Worm (Caenorhabditis elegans) whole organism, dauer: Measurements from ENCODE around the gene nhr-238.

Experiments
- unc-62 ChIP-seq: sonication (generic microtip); optimal IDR thresholded peaks from 2 replicates; lab custom pipeline; 2017; ENCODE audit warnings: missing biosample characterization, missing genetic modification reagents, missing genetic modification characterization

nhr-238 gene

DNA sequence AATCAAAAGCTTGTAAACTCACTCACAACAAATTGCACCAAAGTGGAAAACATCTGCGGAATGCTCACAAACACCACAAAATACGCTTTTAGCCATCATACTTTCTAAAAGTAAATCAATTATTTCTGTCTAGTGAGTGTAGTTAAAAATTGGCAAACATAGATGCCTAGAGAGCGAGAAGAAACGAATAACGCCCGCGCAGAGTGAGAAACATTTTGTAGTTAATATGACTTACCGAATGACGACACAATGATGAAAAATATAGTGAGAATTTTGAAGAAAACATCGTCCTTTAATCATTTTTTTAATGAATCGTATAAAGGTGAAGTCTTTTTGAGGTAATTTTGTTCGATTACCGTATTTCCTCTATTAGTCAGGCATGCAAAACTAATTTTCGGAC lies at the start of gene nhr-238:
nhr-238 (minus strand) TSS at position 104 of the 400 bp plus-strand sequence.
- no peak for TF ChIP-seq unc-62 (GFP tag; lab: Kevin White, UChicago)

DNA sequence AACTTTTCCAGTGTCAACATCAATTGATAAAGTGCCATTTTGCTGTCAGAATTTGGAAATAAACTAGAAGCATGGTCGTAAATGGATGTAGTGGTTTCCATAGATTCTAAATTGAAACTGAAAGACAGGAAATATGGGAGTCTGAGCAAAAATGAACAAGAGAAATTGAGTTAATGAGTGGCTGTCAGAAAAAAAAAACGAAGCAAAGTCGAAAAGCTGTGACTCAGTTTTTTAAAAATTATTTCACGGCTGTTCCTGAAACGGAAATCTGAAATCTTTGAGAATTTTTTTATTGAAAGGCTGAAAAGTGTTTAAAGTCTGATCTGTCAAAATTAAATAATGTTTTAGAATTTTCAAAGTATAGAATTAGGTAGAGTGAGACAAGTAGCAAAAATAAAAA lies 49.0 kb upstream of the nhr-238 start, which contains the start of gene srw-98:
srw-98 (minus strand) TSS at position 101 of the 400 bp plus-strand sequence.
- TF ChIP-seq unc-62 (GFP tag; lab: Kevin White, UChicago) = no peak

DNA sequence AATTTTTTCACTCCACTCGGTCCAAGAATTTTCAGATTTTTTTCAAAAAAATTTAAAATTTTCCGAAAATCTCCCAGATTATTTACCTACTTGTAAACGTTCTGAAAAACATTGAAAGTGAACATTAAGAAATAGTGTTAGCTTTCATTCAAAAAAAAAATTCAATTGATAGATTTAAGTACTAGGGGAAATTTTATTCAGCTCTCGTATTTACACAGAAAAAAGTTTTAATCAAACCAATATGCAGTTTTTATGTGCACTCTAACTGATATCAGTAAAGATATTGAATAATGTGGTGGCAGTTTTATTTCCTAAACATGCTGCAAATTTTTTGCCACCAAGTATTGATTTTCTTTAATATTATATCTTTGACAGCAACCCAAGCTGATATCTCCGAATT lies 39.0 kb upstream of the nhr-238 start, which contains the start of gene irld-42:
irld-42 (plus strand) TSS at position 301 of the 400 bp plus-strand sequence.
- TF ChIP-seq unc-62 (GFP tag; lab: Kevin White, UChicago) = no peak

DNA sequence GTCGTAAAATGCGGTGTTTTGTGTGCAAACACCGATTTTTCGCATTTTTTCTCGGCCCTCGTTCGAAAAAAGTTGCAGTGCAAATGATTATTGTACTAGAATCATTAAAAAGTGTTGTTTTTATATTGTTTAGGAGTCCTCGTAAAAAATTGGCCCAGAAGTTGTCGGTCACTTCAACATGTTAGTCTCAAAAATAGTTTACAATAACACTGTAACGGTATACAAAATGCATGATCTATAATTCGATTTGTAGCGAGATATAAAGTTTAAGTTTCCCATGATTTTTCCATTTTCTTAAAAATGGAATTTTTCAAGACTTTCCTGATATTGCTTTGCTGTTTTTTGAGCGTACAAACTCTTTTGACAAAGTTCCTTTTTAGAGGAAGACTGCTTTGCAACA lies 37.7 kb upstream of the nhr-238 start, which contains the start of gene K04F1.8:
K04F1.8 (plus strand) TSS at position 301 of the 400 bp plus-strand sequence.
- no peak for TF ChIP-seq unc-62 (GFP tag; lab: Kevin White, UChicago)

DNA sequence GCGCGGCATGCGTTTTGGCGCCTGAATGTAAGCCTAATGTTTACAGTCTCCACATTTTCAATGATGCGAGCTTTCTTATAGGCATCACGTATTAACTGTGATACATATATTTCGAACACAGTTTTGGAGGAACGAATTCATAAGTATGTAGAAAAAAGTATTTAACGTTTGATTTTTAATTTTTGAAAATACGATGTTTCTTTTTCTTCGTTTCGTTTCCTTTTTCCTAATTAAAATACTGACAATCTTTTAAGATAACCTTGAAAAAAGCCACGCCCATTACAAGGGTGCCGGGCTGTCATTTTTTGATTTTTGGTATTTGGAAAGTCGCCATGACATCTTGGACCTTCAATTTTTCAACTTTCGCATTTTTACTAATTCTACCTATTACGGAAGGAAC lies 35.7 kb upstream of the nhr-238 start, which contains the start of gene K04F1.9:
K04F1.9 (plus strand) TSS at position 301 of the 400 bp plus-strand sequence.
- no peak for TF ChIP-seq unc-62 (GFP tag; lab: Kevin White, UChicago)

DNA sequence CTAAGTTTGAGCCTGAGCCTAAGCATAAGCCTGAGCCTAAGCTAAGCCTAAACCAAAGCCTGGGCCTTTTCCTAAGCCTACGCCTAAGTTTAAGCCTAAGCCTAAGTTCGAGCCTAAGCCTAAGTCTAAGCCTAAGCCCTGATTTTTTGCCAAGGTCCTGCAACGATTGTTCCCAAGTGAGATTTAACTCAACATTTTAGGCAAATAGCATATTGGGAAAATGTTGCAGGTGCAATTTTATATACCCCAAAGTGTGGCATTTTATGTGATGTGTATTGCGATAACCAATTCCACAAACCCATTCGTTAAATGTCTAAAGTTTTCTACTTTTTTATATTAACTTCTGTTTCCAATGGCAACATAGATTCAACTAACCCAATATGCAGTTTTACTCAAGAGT lies 33.0 kb upstream of the nhr-238 start, which contains the start of gene irld-40:
irld-40 (plus strand) TSS at position 301 of the 400 bp plus-strand sequence.
- no peak for TF ChIP-seq unc-62 (GFP tag; lab: Kevin White, UChicago)

DNA sequence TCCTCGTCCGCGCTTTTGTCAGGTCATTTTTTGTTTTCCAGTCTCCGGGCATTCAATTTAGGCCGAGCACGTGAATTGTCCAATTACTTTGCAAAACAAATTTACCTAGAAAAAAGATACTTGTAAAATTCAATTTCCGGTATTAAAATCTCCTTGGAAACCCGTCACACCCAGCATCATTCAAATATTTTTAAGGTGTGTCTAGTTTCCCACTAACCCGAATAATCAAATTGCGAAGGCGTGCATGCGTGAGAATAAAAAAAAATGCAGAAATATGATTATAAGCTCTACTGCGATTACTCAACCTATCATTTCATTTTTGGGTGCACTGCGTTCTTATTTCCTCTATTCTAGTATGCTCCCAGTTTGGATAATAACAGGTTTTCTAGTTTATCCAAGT lies 25.6 kb upstream of the nhr-238 start, which contains the start of gene irld-11:
irld-11 (plus strand) TSS at position 301 of the 400 bp plus-strand sequence.
- TF ChIP-seq unc-62 (GFP tag; lab: Kevin White, UChicago) = no peak

DNA sequence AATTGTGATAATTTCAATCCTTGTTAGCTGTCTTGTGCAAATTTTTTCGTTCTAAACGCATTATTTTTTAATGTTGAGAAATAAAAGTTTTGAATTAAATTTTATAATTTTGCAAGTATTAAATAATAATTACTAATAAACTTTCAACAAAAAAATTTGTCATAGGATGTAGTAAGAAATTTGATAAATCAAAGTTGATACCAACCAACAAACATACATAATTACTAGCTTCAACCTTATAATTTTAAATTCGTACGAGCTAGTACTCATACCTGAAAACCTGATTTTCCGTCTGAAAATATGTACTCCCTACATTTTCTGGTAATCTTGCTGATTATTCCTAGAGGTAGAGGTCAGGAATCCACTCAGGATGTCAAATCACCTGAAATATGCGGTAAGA lies 21.8 kb upstream of the nhr-238 start, which contains the start of gene irld-44:
irld-44 (plus strand) TSS at position 301 of the 400 bp plus-strand sequence.
- no peak for TF ChIP-seq unc-62 (GFP tag; lab: Kevin White, UChicago)

DNA sequence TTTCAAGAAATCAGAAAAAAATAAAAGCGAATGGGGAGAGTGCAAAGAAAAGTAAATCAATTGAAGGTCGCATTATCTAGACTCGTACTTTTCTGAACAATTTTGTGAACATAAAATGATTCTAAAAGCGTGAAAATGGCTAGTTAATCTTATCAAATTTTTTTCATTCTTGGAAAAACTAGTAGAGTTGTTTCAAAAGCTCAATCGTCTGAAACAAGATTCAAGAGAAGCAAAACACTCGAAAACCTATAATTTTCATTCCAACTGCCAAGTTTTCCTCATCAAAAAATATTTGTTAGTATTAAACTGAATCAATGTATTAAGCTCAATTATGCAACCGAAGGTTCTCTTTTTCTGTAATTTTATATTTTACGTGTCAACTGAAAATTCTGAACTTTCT lies 18.8 kb upstream of the nhr-238 start, which contains the start of gene irld-45:
irld-45 (plus strand) TSS at position 301 of the 400 bp plus-strand sequence.
- no peak for TF ChIP-seq unc-62 (GFP tag; lab: Kevin White, UChicago)

DNA sequence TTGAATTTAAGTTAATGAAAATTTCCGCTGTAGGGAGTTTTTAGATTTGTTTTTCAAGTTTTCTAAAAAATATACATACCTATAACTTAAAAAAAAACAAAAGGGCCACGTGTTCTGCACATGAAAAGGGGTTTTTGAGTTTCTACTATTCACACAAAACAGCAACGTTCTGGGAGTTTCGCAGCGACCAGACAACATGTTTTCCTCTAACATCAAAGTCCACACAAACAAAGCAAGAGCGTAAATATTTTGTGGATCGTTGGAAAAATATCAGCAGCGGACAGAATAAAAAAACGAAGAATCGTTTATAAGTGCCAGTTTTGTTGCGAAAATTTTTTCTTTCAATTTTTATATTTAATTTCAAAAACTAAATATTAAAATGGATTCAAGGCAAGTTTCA lies 14.7 kb upstream of the nhr-238 start, which contains the start of gene alh-2:
alh-2 (plus strand) TSS at position 284 of the 400 bp plus-strand sequence.
- no peak for TF ChIP-seq unc-62 (GFP tag; lab: Kevin White, UChicago)

DNA sequence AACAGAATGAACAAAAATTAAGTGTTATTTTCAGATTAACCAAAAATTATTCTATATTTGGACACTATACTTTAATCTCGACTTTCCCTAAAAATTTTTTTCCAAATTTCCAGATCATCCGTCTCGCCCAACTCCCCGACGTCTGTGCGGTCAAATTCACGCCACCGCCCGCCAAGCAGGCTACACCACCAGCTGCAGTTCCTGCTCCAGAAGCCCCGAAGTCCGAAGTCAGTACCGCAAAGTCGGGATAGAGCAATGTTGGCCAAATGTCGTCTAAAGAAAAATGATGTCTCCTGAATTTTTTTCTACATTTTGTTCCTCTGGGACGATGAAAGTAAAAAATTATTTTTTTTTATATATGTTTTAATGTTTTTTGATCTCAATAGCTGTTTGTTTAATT lies 13.5 kb upstream of the nhr-238 start:
- no peak for TF ChIP-seq unc-62 (GFP tag; lab: Kevin White, UChicago)

DNA sequence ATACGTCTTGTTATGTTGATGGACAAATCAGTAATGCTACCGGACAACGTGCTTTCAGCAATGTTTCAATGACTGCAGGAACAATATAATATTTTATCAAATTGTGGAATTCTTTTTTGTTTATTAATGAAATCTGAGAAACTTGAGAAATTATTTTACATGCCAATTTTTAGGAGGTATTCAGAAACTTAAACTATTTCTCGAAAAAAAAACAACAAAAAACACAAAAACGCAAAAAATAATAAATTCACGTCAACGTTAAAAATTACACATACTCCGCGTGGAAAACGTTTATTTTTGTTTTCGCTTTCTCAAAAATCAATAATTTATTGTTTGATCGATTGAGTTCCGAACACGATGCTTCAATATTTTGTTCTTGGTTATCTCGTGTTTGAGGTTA lies 13.0 kb upstream of the nhr-238 start, which contains the start of gene Y46H3D.1:
Y46H3D.1 (plus strand) TSS at position 301 of the 400 bp plus-strand sequence.
- TF ChIP-seq unc-62 (GFP tag; lab: Kevin White, UChicago) = no peak

DNA sequence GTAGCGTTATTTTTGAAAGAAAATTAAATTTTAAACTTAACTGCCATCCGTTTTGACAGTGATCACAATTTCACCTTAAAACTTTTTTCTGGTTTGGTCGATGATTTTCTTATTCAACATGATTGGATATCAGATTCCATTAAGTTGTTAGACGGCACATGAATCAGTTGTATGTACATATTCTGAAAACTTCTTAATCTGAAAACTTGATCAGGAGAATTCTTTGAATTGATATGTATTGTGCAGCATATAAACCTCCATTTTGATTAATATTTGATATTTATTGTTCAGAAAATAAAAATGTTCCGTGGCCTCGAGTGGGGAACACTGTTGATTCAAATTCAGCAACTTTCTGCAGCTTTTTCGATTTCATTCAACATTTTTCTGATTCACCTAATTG lies 10.8 kb upstream of the nhr-238 start, which contains the start of gene str-221:
str-221 (plus strand) TSS at position 301 of the 400 bp plus-strand sequence.
- no peak for TF ChIP-seq unc-62 (GFP tag; lab: Kevin White, UChicago)

DNA sequence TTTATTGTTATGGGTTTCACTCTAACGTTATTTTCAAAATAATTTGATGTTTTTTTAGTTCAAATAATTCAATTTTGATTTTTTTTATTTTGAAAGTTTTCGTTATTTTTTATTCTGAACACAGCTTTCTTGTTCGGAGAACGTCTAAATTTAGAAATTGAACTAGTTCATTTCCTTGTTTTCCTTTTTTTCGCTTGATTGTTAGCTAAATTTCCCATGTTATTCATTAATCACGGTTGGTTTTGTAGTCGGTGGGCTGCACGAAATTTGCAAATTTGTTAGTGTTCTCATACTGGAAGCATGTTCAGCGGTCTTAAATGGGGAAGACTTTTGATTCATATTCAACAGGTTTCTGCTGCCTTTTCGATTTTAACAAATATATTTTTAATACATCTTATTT lies 6.6 kb upstream of the nhr-238 start, which contains the start of gene str-222:
str-222 (plus strand) TSS at position 301 of the 400 bp plus-strand sequence.
- TF ChIP-seq unc-62 (GFP tag; lab: Kevin White, UChicago) = no peak

DNA sequence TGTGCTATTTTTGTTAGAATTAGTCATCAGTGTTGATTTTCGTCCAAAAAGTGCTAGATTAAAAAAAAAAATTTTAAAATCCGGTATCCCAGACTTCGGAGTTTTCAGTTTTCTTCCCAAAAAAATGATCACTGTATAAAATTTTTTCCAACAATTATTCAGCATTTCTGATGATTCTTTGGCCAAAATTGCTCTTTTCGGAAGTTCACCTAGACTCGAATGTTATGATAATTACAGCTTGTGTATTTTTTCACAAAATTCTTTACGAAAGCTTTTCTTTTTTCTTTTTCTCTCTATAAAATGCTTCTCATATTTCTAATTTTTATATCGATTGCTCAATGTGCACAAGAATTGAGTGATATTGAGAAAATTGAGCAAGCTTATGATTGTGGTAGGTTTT lies 2.5 kb upstream of the nhr-238 start, which contains the start of gene irld-17:
irld-17 (plus strand) TSS at position 301 of the 400 bp plus-strand sequence.
- TF ChIP-seq unc-62 (GFP tag; lab: Kevin White, UChicago) = no peak

DNA sequence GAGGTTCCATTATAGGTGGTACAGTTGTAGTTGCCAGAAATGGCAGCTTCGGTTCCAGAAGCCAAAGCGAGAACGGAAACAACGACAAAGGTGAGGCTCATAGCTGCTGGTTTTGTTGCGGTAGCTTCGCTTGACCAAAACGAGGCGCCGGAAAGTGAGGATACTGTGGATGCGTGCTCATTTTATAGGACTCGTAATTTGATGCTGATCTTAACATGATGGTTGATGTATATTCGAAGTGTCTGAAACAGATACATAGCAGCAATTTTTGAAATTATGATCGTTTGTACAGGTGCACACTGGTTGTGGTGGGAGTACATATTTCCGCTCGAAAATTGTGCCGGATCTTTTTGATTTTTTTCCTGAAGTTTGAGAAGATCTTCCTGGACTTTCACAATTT lies 1.9 kb upstream of the nhr-238 start, which contains the start of gene Y46H3D.8:
Y46H3D.8 (minus strand) TSS at position 101 of the 400 bp plus-strand sequence.
- TF ChIP-seq unc-62 (GFP tag; lab: Kevin White, UChicago) = no peak
